Fruit fly (Drosophila melanogaster): ENCODE results near the gene CG17378.

CG17378 gene

dm6 chr2L:6787029-6787972, 13.5 kb downstream of the CG17378 start (continued):
- peak; percentile 94 for TF ChIP-seq her (GFP tag; optimal IDR thresholded peaks at IDR 0.05)
- peak; percentile 96 for TF ChIP-seq CG14710 (tag; optimal IDR thresholded peaks at IDR 0.05)
- peak; percentile 97 for TF ChIP-seq shn (GFP tag; optimal IDR thresholded peaks at IDR 0.05)
- peak; percentile 94 for TF ChIP-seq CG33213 (GFP tag; optimal IDR thresholded peaks at IDR 0.05)
- peak; percentile 87 for TF ChIP-seq CG10267 (tag; optimal IDR thresholded peaks at IDR 0.05)
- TF ChIP-seq psq (GFP tag; optimal IDR thresholded peaks at IDR 0.05) = peak; percentile 74
- peak; percentile 97 for TF ChIP-seq Atf-2 (GFP tag; optimal IDR thresholded peaks at IDR 0.05)
- no peak for TF ChIP-seq ato (GFP tag; IDR thresholded peaks at IDR 0.05; ENCODE audit: partially characterized antibody)
- TF ChIP-seq CG2889 (GFP tag; IDR thresholded peaks at IDR 0.05) = peak; percentile 82
- peak; percentile 97 for TF ChIP-seq pho (GFP tag; optimal IDR thresholded peaks at IDR 0.05)
- TF ChIP-seq Lhr (GFP tag; optimal IDR thresholded peaks at IDR 0.05) = peak; percentile 82
- TF ChIP-seq Spps (tag; optimal IDR thresholded peaks at IDR 0.05) = peak; percentile 78
- TF ChIP-seq CG10565 (GFP tag; optimal IDR thresholded peaks at IDR 0.05) = peak; percentile 85
- peak; percentile 96 for TF ChIP-seq gro (GFP tag; optimal IDR thresholded peaks at IDR 0.05)
- peak; percentile 73 for TF ChIP-seq CG11247 (GFP tag; IDR thresholded peaks at IDR 0.05)
- TF ChIP-seq Bdp1 (GFP tag; optimal IDR thresholded peaks at IDR 0.05) = peak; percentile 82
- peak; percentile 94 for TF ChIP-seq CG1529 (GFP tag; optimal IDR thresholded peaks at IDR 0.05)
- 0 out of 3 replicates have a peak, but pooled peaks have one; percentile 10 for TF ChIP-seq Doc3 (GFP tag; IDR thresholded peaks at IDR 0.05; ENCODE audit: partially characterized antibody)
- TF ChIP-seq CG12744 (GFP tag; optimal IDR thresholded peaks at IDR 0.05) = peak; percentile 95
- TF ChIP-seq CG2202 (tag; optimal IDR thresholded peaks at IDR 0.05) = peak; percentile 86
- TF ChIP-seq CG7987 (GFP tag; optimal IDR thresholded peaks at IDR 0.05) = peak; percentile 81
- TF ChIP-seq D19A (tag; optimal IDR thresholded peaks at IDR 0.05) = peak; percentile 91
- peak; percentile 94 for TF ChIP-seq dm (GFP tag; optimal IDR thresholded peaks at IDR 0.05)

DNA sequence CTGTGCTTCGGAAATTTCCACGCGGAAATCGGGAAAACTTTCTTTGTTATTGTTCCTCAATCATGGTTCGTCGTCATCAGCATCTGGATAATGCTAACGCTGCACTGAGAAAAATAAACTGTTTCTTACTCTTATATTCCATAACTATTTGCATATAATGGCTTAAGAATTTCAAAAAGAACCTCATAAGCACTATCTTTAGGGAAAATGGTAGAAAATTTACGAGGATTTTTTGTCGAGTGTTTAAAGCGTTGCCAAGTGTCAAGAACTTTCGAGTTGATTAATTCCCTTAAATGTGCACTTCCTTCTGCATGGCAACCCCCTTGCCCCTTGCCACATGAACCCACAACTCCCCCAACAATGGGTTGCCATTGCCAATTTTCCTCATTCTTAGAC, 14.1 kb downstream of the CG17378 start:
- peak; percentile 83 for TF ChIP-seq sens (GFP tag)
- TF ChIP-seq tna (GFP tag; IDR thresholded peaks at IDR 0.05; ENCODE audit: partially characterized antibody) = no peak
- peak; percentile 55 for TF ChIP-seq NC2β (GFP tag; optimal IDR thresholded peaks at IDR 0.05)
- no peak for TF ChIP-seq MTF-1 (GFP tag; optimal IDR thresholded peaks at IDR 0.05; ENCODE audit: borderline replicate concordance)
- TF ChIP-seq CG10147 (GFP tag; optimal IDR thresholded peaks at IDR 0.05) = peak; percentile 4
- TF ChIP-seq CG10462 (GFP tag; optimal IDR thresholded peaks at IDR 0.05) = peak; percentile 5
- TF ChIP-seq unpg (GFP tag; optimal IDR thresholded peaks at IDR 0.05) = peak; percentile 77
- TF ChIP-seq twi (tag; optimal IDR thresholded peaks at IDR 0.05) = peak; percentile 25
- TF ChIP-seq dpn (GFP tag; optimal IDR thresholded peaks at IDR 0.05) = peak; percentile 54 to 61
- TF ChIP-seq Neu2 (GFP tag; optimal IDR thresholded peaks at IDR 0.05; ENCODE audit: borderline replicate concordance) = no peak
- TF ChIP-seq CG12071 (GFP tag; optimal IDR thresholded peaks at IDR 0.05) = peak; percentile 32
- TF ChIP-seq croc (GFP tag; conservative IDR thresholded peaks at IDR 0.05) = peak; percentile 42; the same call in 2 of the 3 replicates
- peak; percentile 14 for TF ChIP-seq CG17385 (GFP tag; optimal IDR thresholded peaks at IDR 0.05)
- peak; percentile 39 for TF ChIP-seq crc (GFP tag; optimal IDR thresholded peaks at IDR 0.05)
- peak; percentile 77 for TF ChIP-seq HLH3B (GFP tag; IDR thresholded peaks at IDR 0.05)
- peak; percentile 61 for TF ChIP-seq CG7556 (GFP tag; optimal IDR thresholded peaks at IDR 0.05)
- TF ChIP-seq CG12155 (GFP tag; optimal IDR thresholded peaks at IDR 0.05) = peak; percentile 6
- TF ChIP-seq Med (GFP tag) = peak; percentile 90
- TF ChIP-seq stc (GFP tag; IDR thresholded peaks at IDR 0.05) = peak; percentile 34; the same call in 1 of the 2 replicates
- TF ChIP-seq gcm (GFP tag; optimal IDR thresholded peaks at IDR 0.05) = peak; percentile 11
- TF ChIP-seq Trl (optimal IDR thresholded peaks at IDR 0.05) = no peak
- TF ChIP-seq Trl (GFP tag; optimal IDR thresholded peaks at IDR 0.05) = peak; percentile 42
- peak; percentile 31 for TF ChIP-seq CG10267 (tag; optimal IDR thresholded peaks at IDR 0.05)
- no peak for TF ChIP-seq CG14860 (GFP tag; IDR thresholded peaks at IDR 0.05; ENCODE audit: partially characterized antibody)
- peak; percentile 25 for TF ChIP-seq Dek (tag; optimal IDR thresholded peaks at IDR 0.05)
- TF ChIP-seq Camta (GFP tag; optimal IDR thresholded peaks at IDR 0.05) = peak; percentile 51
- peak; percentile 36 for TF ChIP-seq fd3F (GFP tag; optimal IDR thresholded peaks at IDR 0.05)
